Fruit fly (Drosophila melanogaster): ENCODE results near the gene Raf.

DNA sequence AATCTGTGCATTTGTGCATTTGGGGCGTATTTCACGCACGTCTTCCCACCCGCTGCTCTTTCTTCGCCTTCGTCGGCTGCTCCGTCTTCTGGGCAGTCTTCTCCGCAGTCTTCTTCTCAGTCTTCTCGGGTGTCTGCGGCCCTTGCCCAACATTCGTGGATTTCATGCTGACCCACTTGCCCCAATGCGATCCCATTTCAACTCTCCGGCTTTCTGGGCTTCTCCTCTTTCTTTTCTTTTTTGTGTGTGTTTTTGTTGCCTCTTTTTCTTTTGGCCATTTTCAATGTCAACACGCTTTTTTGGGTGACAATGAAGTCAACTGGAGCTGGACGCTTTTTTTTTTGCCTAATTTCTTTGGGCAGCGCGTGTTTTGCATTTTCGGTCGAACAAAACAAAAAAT, 65.7 kb downstream of the Raf start:
- TF ChIP-seq Myc (optimal IDR thresholded peaks at IDR 0.05) (no peak), h (GFP tag; optimal IDR thresholded peaks at IDR 0.05) (no peak)

All from whole organism, wandering third instar larva.